Fruit fly (Drosophila melanogaster): ENCODE results near the gene Dora.

dm6 chrX:18860074-18860473 is 3.7 kb upstream of the Dora start, which contains the start of gene CG32544:
- TF ChIP-seq Sox102F (GFP tag; optimal IDR thresholded peaks at IDR 0.05) (no peak), svp (GFP tag) (no peak), lz (GFP tag; optimal IDR thresholded peaks at IDR 0.05) (no peak), CG8632 (GFP tag; optimal IDR thresholded peaks at IDR 0.05) (no peak), Ets96B (tag; optimal IDR thresholded peaks at IDR 0.05) (no peak)
